Worm (Caenorhabditis elegans) whole organism, L4 larva: ENCODE data around the gene C54E10.7.
A peak's percentile ranks its signal among the peaks of the same experiment; 100 is the strongest.

Experiments used
- F37D6.2 ChIP-seq: sonication (generic microtip); optimal IDR thresholded peaks from 2 replicates; lab custom pipeline; 2016; ENCODE audit warnings: mild to moderate bottlenecking, missing genetic modification characterization, missing compliant biosample characterization
- F49E8.2 ChIP-seq: sonication (generic microtip); optimal IDR thresholded peaks from 2 replicates; lab custom pipeline; 2016; ENCODE audit warnings: missing compliant biosample characterization, mild to moderate bottlenecking, missing genetic modification characterization, borderline replicate concordance
- R02D3.7 ChIP-seq: fragments of 150-350 bp; sonication (generic microtip); optimal IDR thresholded peaks from 3 replicates; lab custom pipeline; 2014; ENCODE audit warnings: missing biosample characterization, missing genetic modification characterization
- Y48G9A.11 ChIP-seq: fragments of 200-800 bp; sonication (Bioruptor generic); IDR thresholded peaks from 2 replicates; pipeline ENCODE4 v1.3.6; 2022; ENCODE audit warnings: missing genetic modification reagents, missing genetic modification characterization, missing compliant biosample characterization
- Y75B8A.6 ChIP-seq: fragments of 200-800 bp; sonication (Bioruptor generic); IDR thresholded peaks from 2 replicates; pipeline ENCODE4 v1.3.6; 2022; ENCODE audit warnings: missing genetic modification reagents, missing genetic modification characterization, missing compliant biosample characterization
- ZK546.5 ChIP-seq, 2 experiments: sonication (generic microtip); optimal IDR thresholded peaks; 2 replicates each; lab custom pipeline; 2017; ENCODE audit warnings: missing biosample characterization in 2 of 2, missing genetic modification characterization in 2 of 2
- aha-1 ChIP-seq: fragments of 150-350 bp; peaks from one replicate; lab custom pipeline; 2014; ENCODE audit warnings: missing biosample characterization, missing genetic modification characterization
- attf-4 ChIP-seq: sonication (generic microtip); optimal IDR thresholded peaks from 3 replicates; lab custom pipeline; 2017; ENCODE audit warnings: missing biosample characterization, missing genetic modification characterization
- ceh-20 ChIP-seq: fragments of 200-800 bp; sonication (Bioruptor generic); IDR thresholded peaks from 2 replicates; pipeline ENCODE4 v1.3.6; 2022; ENCODE audit warnings: missing genetic modification reagents, missing genetic modification characterization, missing compliant biosample characterization
- ceh-44 ChIP-seq: fragments of 200-800 bp; sonication (Bioruptor generic); IDR thresholded peaks from 2 replicates; pipeline ENCODE4 v1.3.6; 2022; ENCODE audit warnings: missing genetic modification reagents, missing genetic modification characterization, missing compliant biosample characterization
- ces-1 ChIP-seq: fragments of 150-350 bp; sonication (generic microtip); optimal IDR thresholded peaks from 4 replicates; lab custom pipeline; 2014; ENCODE audit warnings: missing biosample characterization, missing genetic modification reagents, missing genetic modification characterization
- daf-16 ChIP-seq, 3 experiments: sonication (generic microtip); optimal IDR thresholded peaks; 2 replicates each; lab custom pipeline; 2016 to 2017; ENCODE audit warnings: missing genetic modification characterization in 3 of 3, missing genetic modification reagents in 3 of 3, mild to moderate bottlenecking in 2 of 3, missing compliant biosample characterization in 2 of 3, missing biosample characterization in 1 of 3, moderate library complexity in 1 of 3
- dmd-9 ChIP-seq: fragments of 200-800 bp; sonication (Bioruptor generic); IDR thresholded peaks from 2 replicates; pipeline ENCODE4 v1.3.6; 2022; ENCODE audit warnings: missing genetic modification reagents, missing genetic modification characterization, missing compliant biosample characterization
- egl-43 ChIP-seq: fragments of 200-800 bp; sonication (Bioruptor generic); IDR thresholded peaks from 2 replicates; pipeline ENCODE4 v1.3.6; 2022; ENCODE audit warnings: missing genetic modification reagents, missing genetic modification characterization, missing compliant biosample characterization
- hif-1 ChIP-seq, 2 experiments: sonication (generic microtip); optimal IDR thresholded peaks; 2 replicates each; lab custom pipeline; 2016 to 2017; ENCODE audit warnings: missing compliant biosample characterization in 2 of 2, missing genetic modification characterization in 2 of 2, missing genetic modification reagents in 2 of 2, missing genotype in 2 of 2, mild to moderate bottlenecking in 1 of 2
- hlh-11 ChIP-seq: fragments of 200-800 bp; sonication (Bioruptor generic); optimal IDR thresholded peaks from 2 replicates; lab custom pipeline; 2018; ENCODE audit warnings: mild to moderate bottlenecking, missing genetic modification characterization, missing compliant biosample characterization
- hlh-30 ChIP-seq: sonication (generic microtip); optimal IDR thresholded peaks from 2 replicates; lab custom pipeline; 2017; ENCODE audit warnings: antibody characterized with exemption, mild to moderate bottlenecking, missing genetic modification characterization, missing compliant biosample characterization; ENCODE audit not compliant: insufficient read depth
- lin-15B ChIP-seq: fragments of 150-350 bp; sonication (generic microtip); optimal IDR thresholded peaks from 3 replicates; lab custom pipeline; 2014; ENCODE audit warnings: missing biosample characterization, missing genetic modification characterization
- lin-38 ChIP-seq: fragments of 200-800 bp; sonication (Bioruptor generic); IDR thresholded peaks from 2 replicates; pipeline ENCODE4 v1.3.6; 2022; ENCODE audit warnings: missing genetic modification reagents, missing genetic modification characterization, missing compliant biosample characterization
- madf-5 ChIP-seq, 2 experiments: fragments of 200-800 bp; sonication (Bioruptor generic); IDR thresholded peaks; 2 replicates each; pipeline ENCODE4 v1.3.6; 2022; ENCODE audit warnings: missing compliant biosample characterization in 2 of 2, missing genetic modification characterization in 2 of 2
- madf-9 ChIP-seq: fragments of 200-800 bp; sonication (Bioruptor generic); conservative IDR thresholded peaks from 2 replicates; pipeline ENCODE4 v1.3.6; 2022; ENCODE audit warnings: missing genetic modification reagents, missing genetic modification characterization, missing compliant biosample characterization
- mdt-29 ChIP-seq: fragments of 200-800 bp; sonication (Bioruptor generic); IDR thresholded peaks from 2 replicates; pipeline ENCODE4 v1.3.6; 2022; ENCODE audit warnings: missing genetic modification reagents, missing genetic modification characterization, missing compliant biosample characterization
- mxl-2 ChIP-seq: fragments of 200-800 bp; sonication (Bioruptor generic); conservative IDR thresholded peaks from 2 replicates; pipeline ENCODE4 v1.3.6; 2022; ENCODE audit warnings: missing genetic modification reagents, missing genetic modification characterization, missing compliant biosample characterization
- nhr-102 ChIP-seq: sonication (generic microtip); optimal IDR thresholded peaks from 2 replicates; lab custom pipeline; 2016; ENCODE audit warnings: mild to moderate bottlenecking, missing genetic modification characterization, moderate library complexity, missing compliant biosample characterization
- nhr-28 ChIP-seq: fragments of 150-350 bp; optimal IDR thresholded peaks from 2 replicates; lab custom pipeline; 2014; ENCODE audit warnings: missing biosample characterization, missing genetic modification characterization
- nhr-41 ChIP-seq: fragments of 200-800 bp; sonication (Bioruptor generic); IDR thresholded peaks from 2 replicates; pipeline ENCODE4 v1.3.6; 2022; ENCODE audit warnings: missing genetic modification reagents, missing genetic modification characterization, missing compliant biosample characterization
- nhr-6 ChIP-seq: fragments of 150-350 bp; optimal IDR thresholded peaks from 2 replicates; lab custom pipeline; 2014; ENCODE audit warnings: missing biosample characterization, missing genetic modification characterization
- nhr-76 ChIP-seq: fragments of 150-350 bp; optimal IDR thresholded peaks from 2 replicates; lab custom pipeline; 2014; ENCODE audit warnings: missing biosample characterization, missing genetic modification characterization
- rbr-2 ChIP-seq: sonication (generic microtip); optimal IDR thresholded peaks from 2 replicates; lab custom pipeline; 2016; ENCODE audit warnings: missing genotype, missing genetic modification characterization, missing compliant biosample characterization
- saeg-2 ChIP-seq: fragments of 200-800 bp; sonication (Bioruptor generic); IDR thresholded peaks from 2 replicates; pipeline ENCODE4 v1.3.6; 2022; ENCODE audit warnings: missing genetic modification reagents, missing genetic modification characterization, missing compliant biosample characterization
- sdz-12 ChIP-seq: fragments of 200-800 bp; sonication (Bioruptor generic); optimal IDR thresholded peaks from 2 replicates; lab custom pipeline; 2018; ENCODE audit warnings: mild to moderate bottlenecking, missing genetic modification characterization, missing compliant biosample characterization
- set-16 ChIP-seq: fragments of 200-800 bp; sonication (Bioruptor generic); IDR thresholded peaks from 2 replicates; pipeline ENCODE4 v1.3.6; 2022; ENCODE audit warnings: missing genetic modification reagents, missing genetic modification characterization, missing compliant biosample characterization
- snpc-4 ChIP-seq: fragments of 150-350 bp; optimal IDR thresholded peaks from 2 replicates; lab custom pipeline; 2014; ENCODE audit warnings: missing biosample characterization, missing genetic modification characterization
- spr-3 ChIP-seq: fragments of 200-800 bp; sonication (Bioruptor generic); optimal IDR thresholded peaks from 2 replicates; lab custom pipeline; 2018; ENCODE audit warnings: mild to moderate bottlenecking, missing genetic modification characterization, missing compliant biosample characterization
- tag-97 ChIP-seq: fragments of 200-800 bp; sonication (Bioruptor generic); IDR thresholded peaks from 2 replicates; pipeline ENCODE4 v1.3.6; 2022; ENCODE audit warnings: missing genetic modification characterization, missing compliant biosample characterization
- unc-130 ChIP-seq: sonication (generic microtip); optimal IDR thresholded peaks from 2 replicates; lab custom pipeline; 2016; ENCODE audit warnings: missing genetic modification reagents, missing genetic modification characterization, missing compliant biosample characterization
- unc-39 ChIP-seq: sonication (generic microtip); optimal IDR thresholded peaks from 2 replicates; lab custom pipeline; 2017; ENCODE audit warnings: missing biosample characterization, missing genetic modification characterization
- zfp-3 ChIP-seq: fragments of 200-800 bp; sonication (Bioruptor generic); conservative IDR thresholded peaks from 2 replicates; pipeline ENCODE4 v1.3.6; 2022; ENCODE audit warnings: missing genetic modification reagents, missing genetic modification characterization, missing compliant biosample characterization
- zip-11 ChIP-seq: fragments of 200-800 bp; sonication (Bioruptor generic); IDR thresholded peaks from 2 replicates; pipeline ENCODE4 v1.3.6; 2022; ENCODE audit warnings: missing genetic modification characterization, missing compliant biosample characterization
- ztf-11 ChIP-seq: fragments of 150-350 bp; optimal IDR thresholded peaks from 2 replicates; lab custom pipeline; 2014; ENCODE audit warnings: missing biosample characterization, missing genetic modification characterization

The C54E10.7 gene

ce11 chrV:18790658-18791057 lies 20.8 kb upstream of the C54E10.7 start, which contains the start of gene nhr-231:
Gene nhr-231 (plus strand): TSS chrV:18790958.
- no peak for TF ChIP-seq nhr-28 (tag; lab: Kevin White, UChicago)
- TF ChIP-seq zfp-3 = no peak
- peak; percentile 4 for TF ChIP-seq aha-1 (tag; lab: Kevin White, UChicago)
- TF ChIP-seq hlh-11 (tag; lab: Kevin White, UChicago) = no peak
- TF ChIP-seq unc-39 (tag; lab: Kevin White, UChicago) = no peak
- no peak for TF ChIP-seq F37D6.2 (tag; lab: Kevin White, UChicago)
- TF ChIP-seq ceh-44 (GFP tag; lab: Robert Waterston, UW) = no peak

DNA sequence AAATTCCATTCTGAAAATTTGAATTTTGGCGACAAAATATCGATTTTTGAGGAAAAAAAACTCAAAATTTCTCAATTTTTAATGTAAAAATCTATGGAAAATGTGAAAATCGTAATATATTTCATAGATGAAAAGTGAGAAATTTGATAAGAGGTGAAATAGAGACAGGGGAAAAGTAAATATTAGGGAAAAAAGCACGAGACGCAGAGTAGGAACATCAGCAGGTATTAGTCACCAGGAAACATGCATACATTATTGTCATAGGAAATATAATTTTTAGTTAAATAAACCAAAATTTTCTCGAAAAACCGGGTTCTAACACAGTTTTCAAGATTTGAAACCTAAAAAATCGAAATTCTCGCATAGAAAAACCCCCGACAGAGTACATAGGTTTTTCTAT lies 10.6 kb upstream of the C54E10.7 start, which contains the start of gene nhr-170:
nhr-170 (minus strand) TSS at position 16 of the 400 bp plus-strand sequence.
- TF ChIP-seq aha-1 (tag; lab: Kevin White, UChicago) (peak; percentile 21), hlh-30 (tag; lab: Kevin White, UChicago) (peak; percentile 50), unc-130 (GFP tag; lab: Kevin White, UChicago) (no peak), daf-16 (GFP tag; optimal IDR thresholded peaks at IDR 0.05; lab: Kevin White, UChicago) (no peak), daf-16 (tag; optimal IDR thresholded peaks at IDR 0.05; lab: Kevin White, UChicago) (peak; percentile 24)

DNA sequence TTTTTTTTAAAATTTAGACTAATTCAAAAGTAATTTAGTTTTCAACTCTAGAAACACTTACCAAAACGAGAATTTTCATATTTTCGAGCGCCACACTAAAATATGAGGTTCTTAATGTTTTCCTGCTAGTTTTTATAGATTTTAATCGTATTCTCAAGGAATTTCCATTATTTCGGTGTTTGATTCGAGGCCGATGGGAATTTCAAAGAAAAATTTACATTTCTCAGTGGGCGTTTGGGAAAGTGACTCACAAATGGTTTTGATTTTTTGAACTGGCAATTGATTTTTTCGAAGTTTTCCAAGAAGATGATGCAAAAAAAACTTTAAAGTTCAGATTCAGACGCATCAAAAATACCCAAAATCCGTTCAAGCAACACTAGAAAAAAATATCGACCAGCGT lies 9.4 kb upstream of the C54E10.7 start, which contains the start of gene C54E10.11:
C54E10.11 (minus strand) TSS at position 101 of the 400 bp plus-strand sequence.
- no peak for TF ChIP-seq attf-4 (tag; lab: Kevin White, UChicago)
- no peak for TF ChIP-seq ceh-44 (GFP tag; lab: Robert Waterston, UW)
- TF ChIP-seq F49E8.2 (tag; lab: Kevin White, UChicago) = no peak
- TF ChIP-seq ZK546.5 (tag; optimal IDR thresholded peaks at IDR 0.05; lab: Kevin White, UChicago) = no peak
- no peak for TF ChIP-seq F37D6.2 (tag; lab: Kevin White, UChicago)
- TF ChIP-seq mxl-2 (GFP tag; lab: Robert Waterston, UW) = no peak
- no peak for TF ChIP-seq lin-15B (tag; lab: Kevin White, UChicago)
- TF ChIP-seq nhr-41 (GFP tag; lab: Robert Waterston, UW) = no peak
- no peak for TF ChIP-seq ces-1 (GFP tag; lab: Kevin White, UChicago)
- TF ChIP-seq dmd-9 = no peak
- no peak for TF ChIP-seq nhr-6 (tag; lab: Kevin White, UChicago)
- no peak for TF ChIP-seq rbr-2 (tag; lab: Kevin White, UChicago)
- no peak for TF ChIP-seq zfp-3
- TF ChIP-seq egl-43 (GFP tag; lab: Robert Waterston, UW) = no peak
- no peak for TF ChIP-seq set-16
- TF ChIP-seq spr-3 (GFP tag; lab: Kevin White, UChicago) = no peak
- no peak for TF ChIP-seq nhr-76
- no peak for TF ChIP-seq mdt-29 (GFP tag; lab: Robert Waterston, UW)
- TF ChIP-seq ceh-20 (GFP tag; lab: Robert Waterston, UW) = no peak
- no peak for TF ChIP-seq tag-97 (GFP tag; lab: Robert Waterston, UW)
- TF ChIP-seq, all 104 proteins: peak for 0

- TF ChIP-seq zip-11 (GFP tag; lab: Robert Waterston, UW) (no peak), hif-1 (tag; optimal IDR thresholded peaks at IDR 0.05; lab: Kevin White, UChicago) (no peak), saeg-2 (GFP tag; lab: Robert Waterston, UW) (no peak), ztf-11 (no peak), sdz-12 (no peak), R02D3.7 (tag; lab: Kevin White, UChicago) (no peak), madf-5 (GFP tag; IDR thresholded peaks at IDR 0.05; lab: Robert Waterston, UW) (no peak), F49E8.2 (tag; lab: Kevin White, UChicago) (no peak), Y75B8A.6 (GFP tag; lab: Robert Waterston, UW) (no peak), lin-38 (no peak), Y48G9A.11 (GFP tag; lab: Robert Waterston, UW) (no peak), nhr-76 (no peak), madf-9 (GFP tag; lab: Robert Waterston, UW) (no peak), snpc-4 (tag; lab: Kevin White, UChicago) (no peak), nhr-102 (tag; lab: Kevin White, UChicago) (no peak)
Observed at ce11 chrV:18803260-18803659, 8.2 kb upstream of the C54E10.7 start, which contains the start of gene C54E10.10. Gene C54E10.10 (minus strand): TSS chrV:18803360.
